Worm (Caenorhabditis elegans) whole organism, young adult: ENCODE measurements around the gene fahd-1.

Experiments
- B0019.2 ChIP-seq: fragments of 200-800 bp; sonication (Bioruptor generic); conservative IDR thresholded peaks from 2 replicates; pipeline ENCODE4 v1.3.6; 2022; ENCODE audit warnings: missing genetic modification reagents, missing genetic modification characterization, missing compliant biosample characterization
- F33H1.4 ChIP-seq: fragments of 200-800 bp; sonication (Bioruptor generic); IDR thresholded peaks from 2 replicates; pipeline ENCODE4 v1.3.6; 2022; ENCODE audit warnings: missing genetic modification reagents, missing genetic modification characterization, missing compliant biosample characterization
- F55B11.4 ChIP-seq: sonication (generic microtip); optimal IDR thresholded peaks from 2 replicates; lab custom pipeline; 2016; ENCODE audit warnings: missing compliant biosample characterization, missing genetic modification characterization, borderline replicate concordance; ENCODE audit not compliant: insufficient read depth
- F57C9.4 ChIP-seq: sonication (generic microtip); optimal IDR thresholded peaks from 2 replicates; lab custom pipeline; 2017; ENCODE audit warnings: mild to moderate bottlenecking, missing genetic modification characterization, missing compliant biosample characterization
- K12H6.12 ChIP-seq: fragments of 200-800 bp; sonication (Bioruptor generic); optimal IDR thresholded peaks from 2 replicates; lab custom pipeline; 2018; ENCODE audit warnings: mild to moderate bottlenecking, missing genetic modification characterization, missing compliant biosample characterization
- Y53F4B.3 ChIP-seq: fragments of 200-800 bp; sonication (Bioruptor generic); IDR thresholded peaks from 2 replicates; pipeline ENCODE4 v1.3.6; 2022; ENCODE audit warnings: missing genetic modification reagents, missing genetic modification characterization, missing compliant biosample characterization
- attf-3 ChIP-seq: fragments of 200-800 bp; sonication (Bioruptor generic); conservative IDR thresholded peaks from 2 replicates; pipeline ENCODE4 v1.3.6; 2022; ENCODE audit warnings: missing genetic modification reagents, missing genetic modification characterization, missing compliant biosample characterization
- attf-6 ChIP-seq: fragments of 200-800 bp; sonication (Bioruptor generic); IDR thresholded peaks from 2 replicates; pipeline ENCODE4 v1.3.6; 2022; ENCODE audit warnings: missing genetic modification reagents, missing genetic modification characterization, missing compliant biosample characterization
- bed-2 ChIP-seq: fragments of 200-800 bp; sonication (Bioruptor generic); IDR thresholded peaks from 2 replicates; pipeline ENCODE4 v1.3.6; 2022; ENCODE audit warnings: missing genetic modification reagents, missing genetic modification characterization, missing compliant biosample characterization
- cebp-1 ChIP-seq, 2 experiments: fragments of 200-800 bp in 1 of 2; sonication (Bioruptor generic) in 1 of 2; sonication (generic microtip) in 1 of 2; IDR thresholded peaks in 1 of 2; optimal IDR thresholded peaks in 1 of 2; 2 replicates each; pipeline versions ENCODE4 v1.3.6 to Lab custom; 2017 to 2022; ENCODE audit warnings: missing compliant biosample characterization in 2 of 2, missing genetic modification characterization in 2 of 2, mild to moderate bottlenecking in 1 of 2, missing genetic modification reagents in 1 of 2, moderate library complexity in 1 of 2
- ceh-27 ChIP-seq: fragments of 200-800 bp; sonication (Bioruptor generic); optimal IDR thresholded peaks from 2 replicates; lab custom pipeline; 2018; ENCODE audit warnings: mild to moderate bottlenecking, missing genetic modification characterization, moderate library complexity, missing compliant biosample characterization
- ceh-40 ChIP-seq: fragments of 200-800 bp; sonication (Bioruptor generic); IDR thresholded peaks from 2 replicates; pipeline ENCODE4 v1.3.6; 2022; ENCODE audit warnings: missing genetic modification characterization, missing compliant biosample characterization
- ceh-58 ChIP-seq: fragments of 200-800 bp; sonication (Bioruptor generic); IDR thresholded peaks from 2 replicates; pipeline ENCODE4 v1.3.6; 2022; ENCODE audit warnings: missing genetic modification characterization, missing compliant biosample characterization
- die-1 ChIP-seq: sonication (generic microtip); optimal IDR thresholded peaks from 2 replicates; lab custom pipeline; 2016; ENCODE audit warnings: missing genotype, mild to moderate bottlenecking, missing genetic modification characterization, missing compliant biosample characterization
- dox-1 ChIP-seq: fragments of 200-800 bp; sonication (Bioruptor generic); IDR thresholded peaks from 2 replicates; pipeline ENCODE4 v1.3.6; 2022; ENCODE audit warnings: missing genetic modification reagents, missing genetic modification characterization, missing compliant biosample characterization
- dpff-1 ChIP-seq: sonication (generic microtip); optimal IDR thresholded peaks from 2 replicates; lab custom pipeline; 2017; ENCODE audit warnings: mild to moderate bottlenecking, missing genetic modification characterization, missing compliant biosample characterization
- dpl-1 ChIP-seq: fragments of 150-350 bp; optimal IDR thresholded peaks from 2 replicates; lab custom pipeline; 2014; ENCODE audit warnings: missing biosample characterization, missing genetic modification reagents, missing genetic modification characterization
- efl-1 ChIP-seq: fragments of 150-350 bp; optimal IDR thresholded peaks from 2 replicates; lab custom pipeline; 2014; ENCODE audit warnings: missing biosample characterization, missing genetic modification reagents, missing genetic modification characterization
- egl-18 ChIP-seq: fragments of 200-800 bp; sonication (Bioruptor generic); IDR thresholded peaks from 2 replicates; pipeline ENCODE4 v1.3.6; 2022; ENCODE audit warnings: missing genetic modification reagents, missing genetic modification characterization, missing compliant biosample characterization
- egrh-3 ChIP-seq: fragments of 200-800 bp; sonication (Bioruptor generic); IDR thresholded peaks from 2 replicates; pipeline ENCODE4 v1.3.6; 2022; ENCODE audit warnings: missing genetic modification reagents, missing genetic modification characterization, missing compliant biosample characterization
- ekl-4 ChIP-seq: fragments of 200-800 bp; sonication (Bioruptor generic); IDR thresholded peaks from 2 replicates; pipeline ENCODE4 v1.3.6; 2022; ENCODE audit warnings: missing genetic modification reagents, missing genetic modification characterization, missing compliant biosample characterization
- fkh-3 ChIP-seq: sonication (generic microtip); optimal IDR thresholded peaks from 2 replicates; lab custom pipeline; 2016; ENCODE audit warnings: mild to moderate bottlenecking, missing genetic modification characterization, missing compliant biosample characterization
- hlh-26 ChIP-seq: fragments of 200-800 bp; sonication (Bioruptor generic); conservative IDR thresholded peaks from 2 replicates; pipeline ENCODE4 v1.3.6; 2022; ENCODE audit warnings: missing genetic modification reagents, missing genetic modification characterization, missing compliant biosample characterization
- hmg-1.2 ChIP-seq: fragments of 200-800 bp; sonication (Bioruptor generic); IDR thresholded peaks from 2 replicates; pipeline ENCODE4 v1.3.6; 2022; ENCODE audit warnings: missing genetic modification reagents, missing genetic modification characterization, missing compliant biosample characterization
- lin-35 ChIP-seq, 3 experiments: fragments of 150-350 bp in 2 of 3; sonication (generic microtip) in 1 of 3; optimal IDR thresholded peaks; 2 replicates each; lab custom pipeline; 2014 to 2018; ENCODE audit warnings: missing biosample characterization in 3 of 3, missing genetic modification characterization in 3 of 3, missing genetic modification reagents in 3 of 3
- lin-40 ChIP-seq: sonication (generic microtip); optimal IDR thresholded peaks from 2 replicates; lab custom pipeline; 2016; ENCODE audit warnings: missing genetic modification characterization, mild to moderate bottlenecking, missing compliant biosample characterization, missing genotype, missing genetic modification reagents
- lin-54 ChIP-seq: fragments of 200-800 bp; sonication (Bioruptor generic); optimal IDR thresholded peaks from 2 replicates; lab custom pipeline; 2018; ENCODE audit warnings: mild to moderate bottlenecking, missing genetic modification characterization, missing compliant biosample characterization
- madf-8 ChIP-seq: fragments of 200-800 bp; sonication (Bioruptor generic); conservative IDR thresholded peaks from 2 replicates; pipeline ENCODE4 v1.3.6; 2022; ENCODE audit warnings: missing genetic modification reagents, missing genetic modification characterization, missing compliant biosample characterization
- mcd-1 ChIP-seq: fragments of 200-800 bp; sonication (Bioruptor generic); IDR thresholded peaks from 2 replicates; pipeline ENCODE4 v1.3.6; 2022; ENCODE audit warnings: missing genetic modification reagents, missing genetic modification characterization, missing compliant biosample characterization
- mel-28 ChIP-seq: sonication (generic microtip); optimal IDR thresholded peaks from 2 replicates; lab custom pipeline; 2016; ENCODE audit warnings: borderline replicate concordance, mild to moderate bottlenecking, missing genetic modification characterization, missing compliant biosample characterization
- nfyb-1 ChIP-seq: fragments of 200-800 bp; sonication (Bioruptor generic); IDR thresholded peaks from 2 replicates; pipeline ENCODE4 v1.3.6; 2022; ENCODE audit warnings: missing genetic modification reagents, missing genetic modification characterization, missing compliant biosample characterization
- nhr-179 ChIP-seq: sonication (generic microtip); optimal IDR thresholded peaks from 2 replicates; lab custom pipeline; 2016; ENCODE audit warnings: mild to moderate bottlenecking, missing genetic modification characterization, missing compliant biosample characterization
- nhr-80 ChIP-seq: sonication (generic microtip); optimal IDR thresholded peaks from 2 replicates; lab custom pipeline; 2016; ENCODE audit warnings: missing genetic modification characterization, missing compliant biosample characterization
- nhr-90 ChIP-seq: sonication (generic microtip); optimal IDR thresholded peaks from 2 replicates; lab custom pipeline; 2016; ENCODE audit warnings: missing genotype, mild to moderate bottlenecking, missing genetic modification characterization, missing compliant biosample characterization
- rcor-1 ChIP-seq: fragments of 200-800 bp; sonication (Bioruptor generic); IDR thresholded peaks from 2 replicates; pipeline ENCODE4 v1.3.6; 2022; ENCODE audit warnings: missing genetic modification reagents, missing genetic modification characterization, missing compliant biosample characterization
- rpc-1 ChIP-seq, 2 experiments: fragments of 150-350 bp in 1 of 2; sonication (generic microtip) in 1 of 2; optimal IDR thresholded peaks; 2 replicates each; lab custom pipeline; 2014 to 2018; ENCODE audit warnings: missing biosample characterization in 1 of 2, missing genetic modification characterization in 1 of 2, missing genetic modification reagents in 1 of 2, missing genotype in 1 of 2
- sdz-38 ChIP-seq: sonication (generic microtip); optimal IDR thresholded peaks from 2 replicates; lab custom pipeline; 2016; ENCODE audit warnings: missing genotype, missing genetic modification characterization, missing compliant biosample characterization
- snpc-4 ChIP-seq, 5 experiments: fragments of 150-350 bp in 1 of 5; sonication (generic microtip) in 4 of 5; optimal IDR thresholded peaks; 2 replicates each; lab custom pipeline; 2014 to 2018; ENCODE audit warnings: missing genetic modification characterization in 5 of 5, missing biosample characterization in 3 of 5, antibody characterized with exemption in 2 of 5, mild to moderate bottlenecking in 2 of 5, missing compliant biosample characterization in 2 of 5, missing genotype in 2 of 5, moderate library complexity in 2 of 5, missing genetic modification reagents in 1 of 5
- somi-1 ChIP-seq: fragments of 200-800 bp; sonication (Bioruptor generic); optimal IDR thresholded peaks from 2 replicates; lab custom pipeline; 2018; ENCODE audit warnings: mild to moderate bottlenecking, missing genetic modification characterization, missing compliant biosample characterization
- sptf-2 ChIP-seq: fragments of 200-800 bp; sonication (Bioruptor generic); optimal IDR thresholded peaks from 2 replicates; lab custom pipeline; 2018; ENCODE audit warnings: mild to moderate bottlenecking, missing genetic modification characterization, missing compliant biosample characterization
- tbx-9 ChIP-seq: sonication (generic microtip); optimal IDR thresholded peaks from 2 replicates; lab custom pipeline; 2016; ENCODE audit warnings: borderline replicate concordance, missing genetic modification characterization, inconsistent platforms, missing compliant biosample characterization
- tlf-1 ChIP-seq: fragments of 200-800 bp; sonication (Bioruptor generic); optimal IDR thresholded peaks from 2 replicates; lab custom pipeline; 2018; ENCODE audit warnings: mild to moderate bottlenecking, missing genetic modification characterization, missing compliant biosample characterization
- unc-130 ChIP-seq: sonication (generic microtip); optimal IDR thresholded peaks from 2 replicates; lab custom pipeline; 2016; ENCODE audit warnings: missing genetic modification reagents, missing genetic modification characterization, missing compliant biosample characterization
- unc-62 ChIP-seq: fragments of 150-350 bp; optimal IDR thresholded peaks from 2 replicates; lab custom pipeline; 2014; ENCODE audit warnings: missing biosample characterization, missing genetic modification reagents, missing genetic modification characterization
- ztf-25 ChIP-seq: fragments of 200-800 bp; sonication (Bioruptor generic); IDR thresholded peaks from 2 replicates; pipeline ENCODE4 v1.3.6; 2022; ENCODE audit warnings: missing genetic modification reagents, missing genetic modification characterization, missing compliant biosample characterization
- ztf-3 ChIP-seq: fragments of 200-800 bp; sonication (Bioruptor generic); optimal IDR thresholded peaks from 2 replicates; lab custom pipeline; 2018; ENCODE audit warnings: mild to moderate bottlenecking, missing genetic modification characterization, missing compliant biosample characterization

The fahd-1 gene

DNA sequence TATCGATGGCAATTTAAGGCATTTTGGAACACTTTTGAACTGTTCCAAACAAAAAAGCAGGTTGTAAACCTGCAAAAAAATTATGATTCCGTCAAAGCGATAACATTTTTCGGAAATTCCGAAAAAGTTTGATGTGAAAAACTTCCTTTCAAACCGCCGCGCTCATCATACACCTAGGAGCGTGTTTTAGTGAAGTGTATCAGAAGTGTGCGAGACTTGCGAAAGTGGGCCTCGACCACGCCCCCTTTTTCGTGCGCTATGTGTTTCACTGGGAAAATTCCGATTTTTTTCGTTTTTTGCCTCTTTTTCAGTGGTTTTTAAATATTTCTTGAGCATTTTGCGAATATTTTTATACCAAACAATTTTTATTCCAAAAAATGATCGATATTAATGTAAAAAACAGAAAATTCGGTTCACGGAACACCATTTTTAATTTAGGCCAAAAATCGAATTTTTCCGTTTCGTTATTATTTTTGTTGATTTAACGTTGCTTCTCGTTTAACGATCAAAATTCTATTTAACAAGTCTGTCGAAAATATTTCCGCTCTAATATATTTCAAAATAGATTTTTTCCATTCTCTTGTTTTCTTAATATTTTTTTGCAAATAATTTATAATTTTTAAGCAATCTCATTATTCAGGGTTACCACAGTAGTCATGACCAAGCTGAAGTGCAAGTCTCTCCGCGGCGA lies 37.4 kb upstream of the fahd-1 start, which contains the start of gene rpl-35 (continued):
- TF ChIP-seq bed-2 (GFP tag; lab: Robert Waterston, UW) (peak; percentile 97), ztf-25 (peak; percentile 97), attf-3 (GFP tag; lab: Robert Waterston, UW) (peak; percentile 92), F55B11.4 (no peak), dox-1 (peak; percentile 100), snpc-4 (GFP tag; optimal IDR thresholded peaks at IDR 0.05; lab: Kevin White, UChicago) (peak; percentile 93), snpc-4 (tag; optimal IDR thresholded peaks at IDR 0.05; lab: Kevin White, UChicago) (peak; percentile 90 to 95 (median 91)), sptf-2 (GFP tag; lab: Kevin White, UChicago) (peak; percentile 95), somi-1 (peak; percentile 99), lin-54 (GFP tag; lab: Kevin White, UChicago) (peak; percentile 100), nhr-80 (tag; lab: Kevin White, UChicago) (peak; percentile 98), die-1 (tag; lab: Kevin White, UChicago) (peak; percentile 80), tlf-1 (GFP tag; lab: Kevin White, UChicago) (peak; percentile 100), attf-6 (peak; percentile 90), unc-62 (GFP tag; lab: Kevin White, UChicago) (peak; percentile 41), ztf-3 (GFP tag; lab: Kevin White, UChicago) (peak; percentile 93), nhr-179 (no peak), hlh-26 (GFP tag; lab: Robert Waterston, UW) (no peak), unc-130 (GFP tag; lab: Kevin White, UChicago) (peak; percentile 98), ceh-40 (GFP tag; lab: Robert Waterston, UW) (peak; percentile 93; the same call in 1 of the 2 replicates), ceh-27 (GFP tag; lab: Kevin White, UChicago) (peak; percentile 100), mcd-1 (peak; percentile 99), mel-28 (tag; lab: Kevin White, UChicago) (peak; percentile 86), hmg-1.2 (peak; percentile 94), B0019.2 (peak; percentile 99), egl-18 (GFP tag; lab: Robert Waterston, UW) (peak; percentile 99), dpff-1 (peak; percentile 66), nhr-90 (tag; lab: Kevin White, UChicago) (peak; percentile 93), rpc-1 (optimal IDR thresholded peaks at IDR 0.05; lab: Kevin White, UChicago) (peak; percentile 45), rpc-1 (tag; optimal IDR thresholded peaks at IDR 0.05; lab: Kevin White, UChicago) (peak; percentile 21), dpl-1 (GFP tag; lab: Kevin White, UChicago) (peak; percentile 100), efl-1 (GFP tag; lab: Kevin White, UChicago) (peak; percentile 99), tbx-9 (peak; percentile 48), lin-40 (tag; lab: Kevin White, UChicago) (peak; percentile 99), ekl-4 (peak; percentile 99), nfyb-1 (peak; percentile 99), egrh-3 (GFP tag; lab: Robert Waterston, UW) (peak; percentile 85), Y53F4B.3 (GFP tag; lab: Robert Waterston, UW) (peak; percentile 94), F57C9.4 (tag; lab: Kevin White, UChicago) (peak; percentile 84), madf-8 (GFP tag; lab: Robert Waterston, UW) (peak; percentile 94), sdz-38 (tag; lab: Kevin White, UChicago) (no peak), ceh-58 (peak; percentile 72; the same call in 1 of the 2 replicates), rcor-1 (GFP tag; lab: Robert Waterston, UW) (peak; percentile 99), F33H1.4 (GFP tag; lab: Robert Waterston, UW) (peak; percentile 96), fkh-3 (peak; percentile 73), cebp-1 (GFP tag; IDR thresholded peaks at IDR 0.05; lab: Robert Waterston, UW) (peak; percentile 97), cebp-1 (tag; optimal IDR thresholded peaks at IDR 0.05; lab: Kevin White, UChicago) (peak; percentile 99), K12H6.12 (tag; lab: Kevin White, UChicago) (peak; percentile 99), lin-35 (GFP tag; optimal IDR thresholded peaks at IDR 0.05; lab: Kevin White, UChicago) (peak; percentile 97 to 100 (median 99))
